Comparison of ENCODE assay signal across 2 fruit fly cellular contexts in the genomic region with DNA sequence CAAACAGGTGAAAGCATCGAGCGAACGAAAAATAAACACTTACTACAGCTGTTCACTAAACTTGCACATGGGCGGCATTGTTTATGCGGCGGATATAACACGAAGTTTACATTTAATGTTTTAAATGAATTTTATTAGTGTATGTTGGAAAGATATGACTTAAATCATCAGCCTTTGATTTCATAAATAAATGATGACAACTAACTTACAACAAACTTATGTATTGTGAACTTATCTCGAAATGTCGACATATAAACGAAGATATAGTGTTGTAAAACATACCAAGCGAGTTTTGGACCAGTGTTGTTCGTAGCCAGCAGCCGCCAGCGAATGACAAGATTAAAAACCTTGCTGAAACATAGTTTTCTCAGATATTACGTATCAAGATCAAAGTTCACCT.
TF ChIP-seq lines count a peak whose summit lies in the region.

Gene CG11309 (minus strand): TSS at position 259 of the 400 bp plus-strand sequence.
Gene CG7632 (plus strand): TSS at position 298 of the 400 bp plus-strand sequence.

TF ChIP-seq in whole organism, embryonic, 481 proteins besides CTCF, POLR2A, EP300 and RAD21 (continued from another document and continues in another):
- TF ChIP-seq Neu2 (GFP tag; optimal IDR thresholded peaks at IDR 0.05; lab: Kevin White, UChicago; ENCODE audit: borderline replicate concordance) (peak; percentile 96), Dad (GFP tag; optimal IDR thresholded peaks at IDR 0.05; lab: Kevin White, UChicago) (peak; percentile 98), CG10431 (GFP tag; optimal IDR thresholded peaks at IDR 0.05; lab: Kevin White, UChicago) (peak; percentile 98), BEAF-32 (GFP tag; optimal IDR thresholded peaks at IDR 0.05; lab: Kevin White, UChicago) (peak; percentile 41), chm (GFP tag; IDR thresholded peaks at IDR 0.05; lab: Robert Waterston, UW) (peak; percentile 100), cwo (GFP tag; optimal IDR thresholded peaks at IDR 0.05; lab: Kevin White, UChicago) (peak; percentile 98), CG6854 (GFP tag; optimal IDR thresholded peaks at IDR 0.05; lab: Kevin White, UChicago) (peak; percentile 100), Asciz (GFP tag; optimal IDR thresholded peaks at IDR 0.05; lab: Kevin White, UChicago) (peak; percentile 100), toy (GFP tag; IDR thresholded peaks at IDR 0.05; lab: Robert Waterston, UW) (peak; percentile 97), CG4820 (GFP tag; optimal IDR thresholded peaks at IDR 0.05; lab: Kevin White, UChicago) (peak; percentile 100), CG3726 (GFP tag; IDR thresholded peaks at IDR 0.05; lab: Robert Waterston, UW) (peak; percentile 97), CG12219 (GFP tag; optimal IDR thresholded peaks at IDR 0.05; lab: Kevin White, UChicago) (peak; percentile 100), Dfd (GFP tag; optimal IDR thresholded peaks at IDR 0.05; lab: Kevin White, UChicago) (no peak), insv (GFP tag; optimal IDR thresholded peaks at IDR 0.05; lab: Kevin White, UChicago) (peak; percentile 48 to 87), lola (GFP tag; optimal IDR thresholded peaks at IDR 0.05; lab: Kevin White, UChicago) (peak in 1 of 3 experiments; percentile 100), Hr3 (GFP tag; optimal IDR thresholded peaks at IDR 0.05; lab: Kevin White, UChicago) (peak; percentile 97), Dll (GFP tag; IDR thresholded peaks at IDR 0.05; lab: Robert Waterston, UW; ENCODE audit: partially characterized antibody) (peak; percentile 49; the same call in 1 of the 4 replicates), her (GFP tag; optimal IDR thresholded peaks at IDR 0.05; lab: Kevin White, UChicago) (peak; percentile 97), CG9437 (GFP tag; optimal IDR thresholded peaks at IDR 0.05; lab: Kevin White, UChicago) (peak; percentile 96), dmrt11E (tag; optimal IDR thresholded peaks at IDR 0.05; lab: Kevin White, UChicago) (peak; percentile 100), Gsc (GFP tag; IDR thresholded peaks at IDR 0.05; lab: Robert Waterston, UW) (peak; percentile 61; the same call in 1 of the 2 replicates), Poxn (GFP tag; IDR thresholded peaks at IDR 0.05; lab: Robert Waterston, UW) (peak; percentile 84), CG2116 (GFP tag; optimal IDR thresholded peaks at IDR 0.05; lab: Kevin White, UChicago) (peak; percentile 93), zen (tag; optimal IDR thresholded peaks at IDR 0.05; lab: Kevin White, UChicago) (peak; percentile 100), CG10979 (tag; optimal IDR thresholded peaks at IDR 0.05; lab: Kevin White, UChicago) (peak; percentile 100), dan (GFP tag; IDR thresholded peaks at IDR 0.05; lab: Robert Waterston, UW) (peak; percentile 40; the same call in 1 of the 2 replicates), fru (optimal IDR thresholded peaks at IDR 0.05; lab: Kevin White, UChicago) (no peak), Atf6 (GFP tag; IDR thresholded peaks at IDR 0.05; lab: Robert Waterston, UW) (peak; percentile 99), psq (GFP tag; optimal IDR thresholded peaks at IDR 0.05; lab: Kevin White, UChicago) (peak; percentile 93), CG4730 (GFP tag; IDR thresholded peaks at IDR 0.05; lab: Robert Waterston, UW) (peak; percentile 83), CG1233 (GFP tag; optimal IDR thresholded peaks at IDR 0.05; lab: Kevin White, UChicago) (peak; percentile 99), H15 (GFP tag; IDR thresholded peaks at IDR 0.05; lab: Robert Waterston, UW) (peak; percentile 96), CG12104 (GFP tag; optimal IDR thresholded peaks at IDR 0.05; lab: Kevin White, UChicago) (peak; percentile 100), peb (GFP tag; IDR thresholded peaks at IDR 0.05; lab: Robert Waterston, UW) (peak; percentile 96), CG9817 (tag; optimal IDR thresholded peaks at IDR 0.05; lab: Kevin White, UChicago) (peak; percentile 99), CG13123 (GFP tag; optimal IDR thresholded peaks at IDR 0.05; lab: Kevin White, UChicago) (peak; percentile 97), jumu (GFP tag; optimal IDR thresholded peaks at IDR 0.05; lab: Kevin White, UChicago) (peak; percentile 97), Nf-YC (tag; optimal IDR thresholded peaks at IDR 0.05; lab: Kevin White, UChicago) (peak; percentile 96), CG18619 (GFP tag; optimal IDR thresholded peaks at IDR 0.05; lab: Kevin White, UChicago) (peak; percentile 99), caup (GFP tag; optimal IDR thresholded peaks at IDR 0.05; lab: Kevin White, UChicago; ENCODE audit: severe bottlenecking) (peak; percentile 99), grn (GFP tag; optimal IDR thresholded peaks at IDR 0.05; lab: Kevin White, UChicago) (peak; percentile 85), CkIIα-i1 (GFP tag; IDR thresholded peaks at IDR 0.05; lab: Robert Waterston, UW) (peak; percentile 75), sisA (GFP tag; IDR thresholded peaks at IDR 0.05; lab: Robert Waterston, UW) (peak; percentile 92), zen2 (GFP tag; IDR thresholded peaks at IDR 0.05; lab: Robert Waterston, UW; ENCODE audit: partially characterized antibody) (no peak), Atf-2 (GFP tag; optimal IDR thresholded peaks at IDR 0.05; lab: Kevin White, UChicago) (peak; percentile 97), Sry-β (GFP tag; optimal IDR thresholded peaks at IDR 0.05; lab: Kevin White, UChicago) (peak; percentile 81), gsb (GFP tag; IDR thresholded peaks at IDR 0.05; lab: Robert Waterston, UW) (peak; percentile 94), crp (GFP tag; optimal IDR thresholded peaks at IDR 0.05; lab: Kevin White, UChicago) (peak; percentile 58 to 88), crc (GFP tag; optimal IDR thresholded peaks at IDR 0.05; lab: Kevin White, UChicago) (peak; percentile 98), ranshi (GFP tag; IDR thresholded peaks at IDR 0.05; lab: Robert Waterston, UW) (peak; percentile 98), CG17361 (GFP tag; IDR thresholded peaks at IDR 0.05; lab: Robert Waterston, UW) (peak; percentile 99), ato (GFP tag; IDR thresholded peaks at IDR 0.05; lab: Robert Waterston, UW; ENCODE audit: partially characterized antibody) (no peak), sob (GFP tag; IDR thresholded peaks at IDR 0.05; lab: Robert Waterston, UW) (peak; percentile 98), CG7271 (tag; optimal IDR thresholded peaks at IDR 0.05; lab: Kevin White, UChicago) (peak; percentile 100), btn (GFP tag; optimal IDR thresholded peaks at IDR 0.05; lab: Kevin White, UChicago) (peak; percentile 98), dimm (GFP tag; IDR thresholded peaks at IDR 0.05; lab: Robert Waterston, UW) (peak; percentile 93), Vsx1 (GFP tag; optimal IDR thresholded peaks at IDR 0.05; lab: Kevin White, UChicago) (peak; percentile 98), Jarid2 (GFP tag; optimal IDR thresholded peaks at IDR 0.05; lab: Kevin White, UChicago) (peak; percentile 96), ase (GFP tag; IDR thresholded peaks at IDR 0.05; lab: Robert Waterston, UW) (peak; percentile 97), hth (optimal IDR thresholded peaks at IDR 0.05; lab: Kevin White, UChicago) (no peak), CG18011 (GFP tag; optimal IDR thresholded peaks at IDR 0.05; lab: Kevin White, UChicago) (peak; percentile 93)

TF ChIP-seq in whole organism, prepupa, 60 proteins besides CTCF, POLR2A, EP300 and RAD21 (continued from another document):
- peak; percentile 99 for TF ChIP-seq CG6808 (GFP tag; optimal IDR thresholded peaks at IDR 0.05; lab: Kevin White, UChicago)
- peak; percentile 99 for TF ChIP-seq fd59A (GFP tag; optimal IDR thresholded peaks at IDR 0.05; lab: Kevin White, UChicago)
- peak; percentile 99 for TF ChIP-seq OdsH (GFP tag; optimal IDR thresholded peaks at IDR 0.05; lab: Kevin White, UChicago)
- TF ChIP-seq CG1621 (tag; optimal IDR thresholded peaks at IDR 0.05; lab: Kevin White, UChicago), result peak; percentile 99
- peak; percentile 100 for TF ChIP-seq CG3032 (tag; optimal IDR thresholded peaks at IDR 0.05; lab: Kevin White, UChicago)
- peak; percentile 98 for TF ChIP-seq Gug (GFP tag; IDR thresholded peaks at IDR 0.05; lab: Robert Waterston, UW)
- peak; percentile 99 for TF ChIP-seq vri (GFP tag; optimal IDR thresholded peaks at IDR 0.05; lab: Kevin White, UChicago)
- peak; percentile 97 for TF ChIP-seq Blimp-1 (GFP tag; optimal IDR thresholded peaks at IDR 0.05; lab: Kevin White, UChicago)
- TF ChIP-seq CG34406 (GFP tag; optimal IDR thresholded peaks at IDR 0.05; lab: Kevin White, UChicago), result peak; percentile 100
- peak; percentile 99 for TF ChIP-seq acj6 (GFP tag; optimal IDR thresholded peaks at IDR 0.05; lab: Kevin White, UChicago)
